Worm (Caenorhabditis elegans) whole organism, L4/young adult: ENCODE measurements around the gene F38B6.3.

Experiments
- W03F9.2 ChIP-seq: fragments of 150-350 bp; optimal IDR thresholded peaks from 2 replicates; lab custom pipeline; 2014; ENCODE audit warnings: missing biosample characterization, missing genetic modification characterization
- dao-5 ChIP-seq: sonication (generic microtip); optimal IDR thresholded peaks from 2 replicates; lab custom pipeline; 2016; ENCODE audit warnings: missing genotype, missing genetic modification characterization, moderate library complexity, missing compliant biosample characterization
- him-1 ChIP-seq: sonication (generic microtip); optimal IDR thresholded peaks from 2 replicates; lab custom pipeline; 2016; ENCODE audit warnings: missing genotype, missing genetic modification reagents, missing genetic modification characterization, missing compliant biosample characterization

ce11 chrX:6668911-6669310 lies 24.5 kb upstream of the F38B6.3 start, which contains the start of gene nhr-137:
- TF ChIP-seq dao-5 (tag; lab: Kevin White, UChicago) (no peak), W03F9.2 (tag; lab: Kevin White, UChicago) (no peak), him-1 (tag; lab: Kevin White, UChicago) (no peak)
